Fruit fly (Drosophila melanogaster): ENCODE results near the gene CG7320.

dm6 chr3L:18244982-18245708 lies 43.9 kb downstream of the CG7320 start:
- TF ChIP-seq Myc (optimal IDR thresholded peaks at IDR 0.05): no peak
- no peak for TF ChIP-seq Sin3A (optimal IDR thresholded peaks at IDR 0.05)
